Worm (Caenorhabditis elegans) whole organism, L1 larva: ENCODE measurements around the gene sru-39.

Experiments used
- F16B12.6 ChIP-seq: fragments of 150-350 bp; optimal IDR thresholded peaks from 2 replicates; lab custom pipeline; 2014; ENCODE audit warnings: missing biosample characterization, missing genetic modification characterization
- Y116A8C.19 ChIP-seq: sonication (generic microtip); optimal IDR thresholded peaks from 2 replicates; lab custom pipeline; 2016; ENCODE audit warnings: missing compliant biosample characterization, missing genetic modification characterization, borderline replicate concordance
- alr-1 ChIP-seq: fragments of 200-800 bp; sonication (Bioruptor generic); optimal IDR thresholded peaks from 2 replicates; lab custom pipeline; 2018; ENCODE audit warnings: borderline replicate concordance, mild to moderate bottlenecking, missing genetic modification characterization, missing compliant biosample characterization
- ama-1 ChIP-seq: fragments of 150-350 bp; optimal IDR thresholded peaks from 2 replicates; lab custom pipeline; 2014
- ceh-63 ChIP-seq: fragments of 200-800 bp; sonication (Bioruptor generic); optimal IDR thresholded peaks from 2 replicates; lab custom pipeline; 2018; ENCODE audit warnings: mild to moderate bottlenecking, missing genetic modification characterization, missing compliant biosample characterization
- ceh-8 ChIP-seq: fragments of 200-800 bp; sonication (Bioruptor generic); optimal IDR thresholded peaks from 2 replicates; lab custom pipeline; 2018; ENCODE audit warnings: mild to moderate bottlenecking, missing genetic modification characterization, moderate library complexity, missing compliant biosample characterization
- ceh-90 ChIP-seq: sonication (generic microtip); optimal IDR thresholded peaks from 2 replicates; lab custom pipeline; 2016; ENCODE audit warnings: missing genetic modification characterization, missing compliant biosample characterization
- efl-1 ChIP-seq, 4 experiments: fragments of 150-350 bp; optimal IDR thresholded peaks in 3 of 4; peaks in 1 of 4; 1 replicate in 1 of 4; 2 replicates in 3 of 4; lab custom pipeline; 2014; ENCODE audit warnings: missing biosample characterization in 2 of 4, missing genetic modification characterization in 2 of 4, missing genetic modification reagents in 2 of 4
- egl-13 ChIP-seq: sonication (generic microtip); optimal IDR thresholded peaks from 2 replicates; lab custom pipeline; 2016; ENCODE audit warnings: missing genotype, missing genetic modification reagents, missing genetic modification characterization, missing compliant biosample characterization
- elt-2 ChIP-seq: sonication (generic microtip); optimal IDR thresholded peaks from 2 replicates; lab custom pipeline; 2016; ENCODE audit warnings: missing genetic modification characterization, mild to moderate bottlenecking, inconsistent platforms, missing compliant biosample characterization, missing genetic modification reagents
- elt-3 ChIP-seq, 6 experiments: fragments of 150-350 bp in 1 of 6; sonication (generic microtip); optimal IDR thresholded peaks; 2 replicates each; lab custom pipeline; 2017 to 2018; ENCODE audit warnings: missing biosample characterization in 6 of 6, missing genetic modification characterization in 6 of 6, inconsistent platforms in 1 of 6
- hlh-4 ChIP-seq: sonication (generic microtip); optimal IDR thresholded peaks from 2 replicates; lab custom pipeline; 2016; ENCODE audit warnings: mild to moderate bottlenecking, missing genetic modification characterization, missing compliant biosample characterization
- irx-1 ChIP-seq: sonication (generic microtip); optimal IDR thresholded peaks from 2 replicates; lab custom pipeline; 2016; ENCODE audit warnings: missing genetic modification characterization, missing compliant biosample characterization
- lin-14 ChIP-seq: fragments of 200-800 bp; sonication (Bioruptor generic); optimal IDR thresholded peaks from 2 replicates; lab custom pipeline; 2018; ENCODE audit warnings: mild to moderate bottlenecking, missing genetic modification characterization, moderate library complexity, missing compliant biosample characterization
- lin-35 ChIP-seq, 2 experiments: fragments of 150-350 bp; optimal IDR thresholded peaks; 2 replicates each; lab custom pipeline; 2014; ENCODE audit warnings: missing biosample characterization in 2 of 2, missing genetic modification characterization in 2 of 2, missing genetic modification reagents in 2 of 2
- lir-3 ChIP-seq: sonication (generic microtip); optimal IDR thresholded peaks from 2 replicates; lab custom pipeline; 2016; ENCODE audit warnings: mild to moderate bottlenecking, missing genetic modification characterization, moderate library complexity, missing compliant biosample characterization; ENCODE audit not compliant: poor library complexity
- mab-9 ChIP-seq: fragments of 200-800 bp; sonication (Bioruptor generic); IDR thresholded peaks from 2 replicates; pipeline ENCODE4 v1.3.6; 2022; ENCODE audit warnings: missing genetic modification reagents, missing genetic modification characterization, missing compliant biosample characterization
- mep-1 ChIP-seq: fragments of 150-350 bp; optimal IDR thresholded peaks from 2 replicates; lab custom pipeline; 2014; ENCODE audit warnings: missing biosample characterization, missing genetic modification characterization
- nhr-19 ChIP-seq: fragments of 200-800 bp; sonication (Bioruptor generic); conservative IDR thresholded peaks from 2 replicates; pipeline ENCODE4 v1.3.6; 2022; ENCODE audit warnings: missing genetic modification characterization, missing compliant biosample characterization
- nhr-76 ChIP-seq: sonication (generic microtip); optimal IDR thresholded peaks from 2 replicates; lab custom pipeline; 2017; ENCODE audit warnings: missing biosample characterization, missing genetic modification characterization
- pag-3 ChIP-seq: sonication (generic microtip); optimal IDR thresholded peaks from 2 replicates; lab custom pipeline; 2017; ENCODE audit warnings: missing genetic modification characterization, mild to moderate bottlenecking, missing compliant biosample characterization, antibody characterized with exemption, borderline replicate concordance; ENCODE audit not compliant: insufficient read depth
- pqm-1 ChIP-seq: sonication (generic microtip); optimal IDR thresholded peaks from 3 replicates; lab custom pipeline; 2017; ENCODE audit warnings: missing biosample characterization, missing genetic modification characterization
- sptf-1 ChIP-seq: fragments of 150-350 bp; optimal IDR thresholded peaks from 2 replicates; lab custom pipeline; 2014; ENCODE audit warnings: missing biosample characterization, missing genetic modification characterization
- sup-37 ChIP-seq: fragments of 200-800 bp; sonication (Bioruptor generic); optimal IDR thresholded peaks from 2 replicates; lab custom pipeline; 2018; ENCODE audit warnings: mild to moderate bottlenecking, missing genetic modification characterization, missing compliant biosample characterization
- tbx-2 ChIP-seq: sonication (generic microtip); optimal IDR thresholded peaks from 2 replicates; lab custom pipeline; 2016; ENCODE audit warnings: missing genetic modification characterization, missing compliant biosample characterization
- tlp-1 ChIP-seq: fragments of 150-350 bp; optimal IDR thresholded peaks from 2 replicates; lab custom pipeline; 2014; ENCODE audit warnings: missing biosample characterization, missing genetic modification characterization
- unc-62 ChIP-seq: fragments of 150-350 bp; optimal IDR thresholded peaks from 2 replicates; lab custom pipeline; 2014; ENCODE audit warnings: missing biosample characterization, missing genetic modification reagents, missing genetic modification characterization
- unc-98 ChIP-seq: fragments of 200-800 bp; sonication (Bioruptor generic); IDR thresholded peaks from 2 replicates; pipeline ENCODE4 v1.3.6; 2022; ENCODE audit warnings: missing genetic modification characterization, missing compliant biosample characterization

sru-39 gene

ce11 chrV:9803176-9803575, at the start of gene sru-39:
TSS of gene sru-39 (plus strand) at chrV:9803476.
- TF ChIP-seq Y116A8C.19: no peak
- TF ChIP-seq efl-1 (optimal IDR thresholded peaks at IDR 0.05; lab: Kevin White, UChicago): no peak
- peak in 1 of 2 experiments; percentile 72 for TF ChIP-seq efl-1 (GFP tag; optimal IDR thresholded peaks at IDR 0.05 in 1 of 2; lab: Kevin White, UChicago)
- TF ChIP-seq, all 84 proteins: peak for 1

ce11 chrV:9753554-9753953, 49.7 kb upstream of the sru-39 start:
- TF ChIP-seq ama-1 (lab: Kevin White, UChicago): no peak
- TF ChIP-seq ceh-8: no peak
- no peak for TF ChIP-seq unc-62 (GFP tag; lab: Kevin White, UChicago)
- no peak for TF ChIP-seq efl-1 (optimal IDR thresholded peaks at IDR 0.05; lab: Kevin White, UChicago)
- TF ChIP-seq efl-1 (GFP tag; optimal IDR thresholded peaks at IDR 0.05 in 1 of 2; lab: Kevin White, UChicago): peak in 1 of 2 experiments; percentile 84
- TF ChIP-seq unc-98 (GFP tag; lab: Robert Waterston, UW): no peak
- TF ChIP-seq, all 84 proteins: peak for 1

- TF ChIP-seq unc-62 (GFP tag; lab: Kevin White, UChicago) (no peak), alr-1 (tag; lab: Kevin White, UChicago) (no peak), egl-13 (no peak), ceh-63 (GFP tag; lab: Kevin White, UChicago) (no peak)
Observed at ce11 chrV:9754459-9754858, 48.8 kb upstream of the sru-39 start, which contains the start of gene F58E6.5. TSS of gene F58E6.5 (minus strand) at chrV:9754559.

ce11 chrV:9755725-9756124, 47.6 kb upstream of the sru-39 start, which contains the start of gene F58E6.8:
TSS of gene F58E6.8 (minus strand) at chrV:9755825.
- no peak for TF ChIP-seq ama-1 (lab: Kevin White, UChicago)
- TF ChIP-seq F16B12.6 (tag; lab: Kevin White, UChicago): no peak
- no peak for TF ChIP-seq pqm-1 (tag; lab: Kevin White, UChicago)
- TF ChIP-seq mab-9 (GFP tag; lab: Robert Waterston, UW): no peak
- no peak for TF ChIP-seq elt-3 (tag; optimal IDR thresholded peaks at IDR 0.05; lab: Kevin White, UChicago)
- no peak for TF ChIP-seq ceh-90 (tag; lab: Kevin White, UChicago)
- no peak for TF ChIP-seq hlh-4 (tag; lab: Kevin White, UChicago)
- no peak for TF ChIP-seq tbx-2 (tag; lab: Kevin White, UChicago)
- TF ChIP-seq nhr-19 (GFP tag; lab: Robert Waterston, UW): no peak
- no peak for TF ChIP-seq efl-1 (optimal IDR thresholded peaks at IDR 0.05; lab: Kevin White, UChicago)
- TF ChIP-seq efl-1 (GFP tag; optimal IDR thresholded peaks at IDR 0.05 in 1 of 2; lab: Kevin White, UChicago): no peak

- peak; percentile 2 for TF ChIP-seq pqm-1 (tag; lab: Kevin White, UChicago)
- TF ChIP-seq lin-35 (GFP tag; optimal IDR thresholded peaks at IDR 0.05; lab: Kevin White, UChicago): no peak
- TF ChIP-seq elt-2 (tag; lab: Kevin White, UChicago): peak; percentile 87
- TF ChIP-seq sptf-1: no peak
Observed at ce11 chrV:9756242-9756641, 47.0 kb upstream of the sru-39 start, which contains the start of gene hrg-3. TSS of gene hrg-3 (plus strand) at chrV:9756468.

ce11 chrV:9757884-9758283, 45.4 kb upstream of the sru-39 start, which contains the start of gene F58E6.11:
TSS of gene F58E6.11 (minus strand) at chrV:9757984.
- no peak for TF ChIP-seq lir-3 (tag; lab: Kevin White, UChicago)
- TF ChIP-seq irx-1 (tag; lab: Kevin White, UChicago): no peak
- no peak for TF ChIP-seq sup-37 (GFP tag; lab: Kevin White, UChicago)
- TF ChIP-seq nhr-76 (tag; lab: Kevin White, UChicago): no peak
- no peak for TF ChIP-seq tlp-1 (tag; lab: Kevin White, UChicago)
- no peak for TF ChIP-seq mep-1 (tag; lab: Kevin White, UChicago)
- TF ChIP-seq pag-3 (tag; lab: Kevin White, UChicago): no peak
- no peak for TF ChIP-seq lin-14
